Fruit fly (Drosophila melanogaster) whole organism: ENCODE data around the gene CG43638.

Experiments
- CG8478 ChIP-seq: fragments of >200 bp; optimal IDR thresholded peaks from 2 replicates; lab custom pipeline; 2018; ENCODE audit warnings: inconsistent platforms
- Dll ChIP-seq: fragments of >200 bp; optimal IDR thresholded peaks from 2 replicates; lab custom pipeline; 2017
- EcR ChIP-seq, 2 experiments: fragments of >200 bp; optimal IDR thresholded peaks; 2 replicates each; lab custom pipeline; 2017; ENCODE audit warnings: missing biosample characterization in 2 of 2, missing genetic modification characterization in 2 of 2, missing genetic modification reagents in 2 of 2
- pan ChIP-seq: fragments of >200 bp; optimal IDR thresholded peaks from 2 replicates; lab custom pipeline; 2017
- psq ChIP-seq: fragments of >200 bp; optimal IDR thresholded peaks from 2 replicates; lab custom pipeline; 2017
- usp ChIP-seq: fragments of >200 bp; optimal IDR thresholded peaks from 2 replicates; lab custom pipeline; 2017; ENCODE audit warnings: missing biosample characterization, missing genetic modification characterization, mixed read lengths

dm6 chr3L:12084969-12085690 lies 40.8 kb downstream of the CG43638 start:
- TF ChIP-seq pan (lab: Kevin White, UChicago) (no peak), usp (GFP tag; lab: Kevin White, UChicago) (no peak), psq (no peak), EcR (GFP tag; optimal IDR thresholded peaks at IDR 0.05; lab: Kevin White, UChicago) (no peak), Dll (lab: Kevin White, UChicago) (no peak), CG8478 (no peak)
